Worm (Caenorhabditis elegans) whole organism, young adult: Measurements from ENCODE around the gene nhr-213.

Experiments used
- F55B11.4 ChIP-seq: sonication (generic microtip); optimal IDR thresholded peaks from 2 replicates; lab custom pipeline; 2016; ENCODE audit warnings: missing compliant biosample characterization, missing genetic modification characterization, borderline replicate concordance; ENCODE audit not compliant: insufficient read depth
- dpff-1 ChIP-seq: sonication (generic microtip); optimal IDR thresholded peaks from 2 replicates; lab custom pipeline; 2017; ENCODE audit warnings: mild to moderate bottlenecking, missing genetic modification characterization, missing compliant biosample characterization
- lin-35 ChIP-seq, 3 experiments: fragments of 150-350 bp in 2 of 3; sonication (generic microtip) in 1 of 3; optimal IDR thresholded peaks; 2 replicates each; lab custom pipeline; 2014 to 2018; ENCODE audit warnings: missing biosample characterization in 3 of 3, missing genetic modification characterization in 3 of 3, missing genetic modification reagents in 3 of 3

DNA sequence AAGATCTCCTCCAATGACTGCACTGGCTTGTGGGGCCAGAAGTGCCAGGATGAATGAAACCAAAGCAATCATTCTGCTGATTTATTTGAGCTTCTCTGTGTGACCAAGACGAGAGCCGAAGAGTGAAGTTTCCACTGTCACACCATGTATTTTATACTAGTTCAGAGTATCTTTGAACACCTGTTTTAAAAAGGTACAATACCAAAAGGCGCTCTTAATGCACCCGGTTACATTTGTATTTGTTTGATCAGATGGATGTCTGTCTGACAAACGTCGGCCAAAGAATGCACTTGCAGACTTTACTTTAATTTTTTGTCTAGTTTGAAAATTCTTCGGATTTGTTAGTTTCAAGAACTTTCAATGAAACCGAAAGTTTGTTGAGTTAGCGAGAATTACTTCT is 23.7 kb upstream of the nhr-213 start, which contains the start of gene F35E8.10:
- no peak for TF ChIP-seq F55B11.4 (tag; lab: Kevin White, UChicago)
- TF ChIP-seq lin-35 (GFP tag; optimal IDR thresholded peaks at IDR 0.05; lab: Kevin White, UChicago) = no peak
- no peak for TF ChIP-seq dpff-1 (tag; lab: Kevin White, UChicago)
